Worm (Caenorhabditis elegans) whole organism, L2 larva: ENCODE results near the gene F31E8.4.
"Not testable (repeated sequence)": the region's sequence is repeated elsewhere in the genome, so short reads cannot be mapped to it uniquely, and the experiment has no call there.

Experiments
- C34F6.9 ChIP-seq: fragments of 150-350 bp; optimal IDR thresholded peaks from 2 replicates; lab custom pipeline; 2014; ENCODE audit warnings: missing biosample characterization, missing genetic modification characterization
- F13H6.1 ChIP-seq: sonication (generic microtip); optimal IDR thresholded peaks from 2 replicates; lab custom pipeline; 2016; ENCODE audit warnings: missing genetic modification characterization, missing compliant biosample characterization
- R02D3.7 ChIP-seq: fragments of 150-350 bp; optimal IDR thresholded peaks from 2 replicates; lab custom pipeline; 2014; ENCODE audit warnings: missing biosample characterization, missing genetic modification characterization
- Y55F3AM.14 ChIP-seq: fragments of 200-800 bp; sonication (Bioruptor generic); optimal IDR thresholded peaks from 2 replicates; lab custom pipeline; 2018; ENCODE audit warnings: mild to moderate bottlenecking, missing genetic modification characterization, missing compliant biosample characterization
- ZK546.5 ChIP-seq: sonication (generic microtip); optimal IDR thresholded peaks from 2 replicates; lab custom pipeline; 2017; ENCODE audit warnings: missing biosample characterization, missing genetic modification characterization
- alr-1 ChIP-seq: fragments of 150-350 bp; optimal IDR thresholded peaks from 2 replicates; lab custom pipeline; 2014; ENCODE audit warnings: missing biosample characterization, missing genetic modification characterization
- aly-2 ChIP-seq: fragments of 150-350 bp; optimal IDR thresholded peaks from 2 replicates; lab custom pipeline; 2014; ENCODE audit warnings: missing biosample characterization, missing genetic modification characterization
- ama-1 ChIP-seq: fragments of 150-350 bp; optimal IDR thresholded peaks from 2 replicates; lab custom pipeline; 2018; ENCODE audit warnings: inconsistent platforms
- blmp-1 ChIP-seq: sonication (generic microtip); optimal IDR thresholded peaks from 2 replicates; lab custom pipeline; 2017; ENCODE audit warnings: missing genetic modification characterization, mild to moderate bottlenecking, missing compliant biosample characterization, antibody characterized with exemption, moderate library complexity; ENCODE audit not compliant: insufficient read depth
- ceh-16 ChIP-seq: fragments of 150-350 bp; optimal IDR thresholded peaks from 2 replicates; lab custom pipeline; 2014; ENCODE audit warnings: missing biosample characterization, missing genetic modification characterization
- ceh-82 ChIP-seq: fragments of 150-350 bp; optimal IDR thresholded peaks from 2 replicates; lab custom pipeline; 2014; ENCODE audit warnings: missing biosample characterization, missing genetic modification characterization
- crh-2 ChIP-seq: sonication (generic microtip); optimal IDR thresholded peaks from 2 replicates; lab custom pipeline; 2017; ENCODE audit warnings: missing biosample characterization, missing genetic modification characterization
- elt-3 ChIP-seq: sonication (generic microtip); optimal IDR thresholded peaks from 2 replicates; lab custom pipeline; 2017; ENCODE audit warnings: missing biosample characterization, missing genetic modification characterization
- fos-1 ChIP-seq: fragments of 150-350 bp; optimal IDR thresholded peaks from 2 replicates; lab custom pipeline; 2014; ENCODE audit warnings: missing biosample characterization, missing genetic modification characterization
- gmeb-1 ChIP-seq: fragments of 150-350 bp; optimal IDR thresholded peaks from 2 replicates; lab custom pipeline; 2014; ENCODE audit warnings: missing biosample characterization, missing genetic modification characterization
- lin-11 ChIP-seq: fragments of 150-350 bp; sonication (generic microtip); optimal IDR thresholded peaks from 2 replicates; lab custom pipeline; 2014; ENCODE audit warnings: missing biosample characterization, missing genetic modification characterization, inconsistent platforms, mixed read lengths
- lin-13 ChIP-seq: fragments of 150-350 bp; optimal IDR thresholded peaks from 2 replicates; lab custom pipeline; 2014; ENCODE audit warnings: missing biosample characterization, missing genetic modification reagents, missing genetic modification characterization
- lsy-2 ChIP-seq, 2 experiments: fragments of 150-350 bp in 1 of 2; sonication (generic microtip) in 1 of 2; optimal IDR thresholded peaks; 2 replicates each; lab custom pipeline; 2014 to 2017; ENCODE audit warnings: missing biosample characterization in 2 of 2, missing genetic modification characterization in 2 of 2
- mbf-1 ChIP-seq: sonication (generic microtip); optimal IDR thresholded peaks from 2 replicates; lab custom pipeline; 2017; ENCODE audit warnings: missing biosample characterization, missing genetic modification characterization
- mdl-1 ChIP-seq, 2 experiments: fragments of 150-350 bp in 1 of 2; sonication (generic microtip) in 1 of 2; optimal IDR thresholded peaks; 2 replicates each; lab custom pipeline; 2017; ENCODE audit warnings: missing biosample characterization in 2 of 2, missing genetic modification characterization in 2 of 2
- nhr-11 ChIP-seq: fragments of 150-350 bp; optimal IDR thresholded peaks from 2 replicates; lab custom pipeline; 2014; ENCODE audit warnings: missing biosample characterization, missing genetic modification characterization
- nhr-129 ChIP-seq: fragments of 150-350 bp; optimal IDR thresholded peaks from 2 replicates; lab custom pipeline; 2014; ENCODE audit warnings: missing biosample characterization, missing genetic modification characterization
- nhr-21 ChIP-seq: fragments of 150-350 bp; optimal IDR thresholded peaks from 2 replicates; lab custom pipeline; 2014; ENCODE audit warnings: missing biosample characterization, missing genetic modification characterization
- nhr-23 ChIP-seq: fragments of 150-350 bp; optimal IDR thresholded peaks from 2 replicates; lab custom pipeline; 2014; ENCODE audit warnings: missing biosample characterization, missing genetic modification reagents, missing genetic modification characterization
- nhr-25 ChIP-seq: fragments of 150-350 bp; sonication (generic microtip); optimal IDR thresholded peaks from 3 replicates; lab custom pipeline; 2014; ENCODE audit warnings: missing biosample characterization, missing genetic modification characterization
- nhr-6 ChIP-seq: fragments of 150-350 bp; optimal IDR thresholded peaks from 2 replicates; lab custom pipeline; 2014; ENCODE audit warnings: missing biosample characterization, missing genetic modification characterization
- peb-1 ChIP-seq: fragments of 150-350 bp; optimal IDR thresholded peaks from 2 replicates; lab custom pipeline; 2014; ENCODE audit warnings: missing biosample characterization, missing genetic modification characterization
- skn-1 ChIP-seq: sonication (generic microtip); optimal IDR thresholded peaks from 2 replicates; lab custom pipeline; 2017; ENCODE audit warnings: missing biosample characterization, missing genetic modification characterization
- sma-3 ChIP-seq: sonication (generic microtip); optimal IDR thresholded peaks from 2 replicates; lab custom pipeline; 2016; ENCODE audit warnings: missing genetic modification reagents, missing genetic modification characterization, missing compliant biosample characterization
- sma-9 ChIP-seq, 2 experiments: fragments of 150-350 bp in 1 of 2; sonication (generic microtip) in 1 of 2; optimal IDR thresholded peaks; 2 replicates each; lab custom pipeline; 2014 to 2016; ENCODE audit warnings: missing genetic modification characterization in 2 of 2, mild to moderate bottlenecking in 1 of 2, missing biosample characterization in 1 of 2, missing compliant biosample characterization in 1 of 2, missing genetic modification reagents in 1 of 2, moderate library complexity in 1 of 2
- snpc-4 ChIP-seq: fragments of 150-350 bp; optimal IDR thresholded peaks from 2 replicates; lab custom pipeline; 2014; ENCODE audit warnings: missing biosample characterization, missing genetic modification characterization
- unc-39 ChIP-seq: fragments of 150-350 bp; optimal IDR thresholded peaks from 2 replicates; lab custom pipeline; 2014; ENCODE audit warnings: missing biosample characterization, missing genetic modification characterization
- unc-55 ChIP-seq: fragments of 150-350 bp; sonication (generic microtip); optimal IDR thresholded peaks from 3 replicates; lab custom pipeline; 2014; ENCODE audit warnings: missing biosample characterization, missing genetic modification reagents, missing genetic modification characterization
- ztf-4 ChIP-seq: fragments of 150-350 bp; optimal IDR thresholded peaks from 2 replicates; lab custom pipeline; 2014; ENCODE audit warnings: missing biosample characterization, missing genetic modification characterization

Gene F31E8.4

ce11 chrII:6781231-6781630, 18.7 kb downstream of the F31E8.4 start:
- TF ChIP-seq fos-1 (tag; lab: Kevin White, UChicago) = peak; percentile 64
- TF ChIP-seq skn-1 (tag; lab: Kevin White, UChicago) = no peak
- no peak for TF ChIP-seq ceh-82 (tag; lab: Kevin White, UChicago)
- no peak for TF ChIP-seq ceh-16

- TF ChIP-seq R02D3.7 (tag; lab: Kevin White, UChicago) (no peak), peb-1 (tag; lab: Kevin White, UChicago) (no peak), fos-1 (tag; lab: Kevin White, UChicago) (no peak), aly-2 (tag; lab: Kevin White, UChicago) (no peak), alr-1 (tag; lab: Kevin White, UChicago) (no peak), nhr-25 (tag; lab: Kevin White, UChicago) (no peak), blmp-1 (tag; lab: Kevin White, UChicago) (no peak), mdl-1 (tag; optimal IDR thresholded peaks at IDR 0.05; lab: Kevin White, UChicago) (no peak), gmeb-1 (tag; lab: Kevin White, UChicago) (no peak), sma-3 (GFP tag; lab: Kevin White, UChicago) (no peak), sma-9 (GFP tag; optimal IDR thresholded peaks at IDR 0.05; lab: Kevin White, UChicago) (no peak), sma-9 (tag; optimal IDR thresholded peaks at IDR 0.05; lab: Kevin White, UChicago) (no peak), nhr-6 (tag; lab: Kevin White, UChicago) (no peak), snpc-4 (tag; lab: Kevin White, UChicago) (no peak), nhr-23 (tag; lab: Kevin White, UChicago) (no peak), ama-1 (lab: Kevin White, UChicago) (no peak)
Observed at ce11 chrII:6779104-6779503, 20.9 kb downstream of the F31E8.4 start, which contains the start of gene T13C2.7. T13C2.7 (plus strand) TSS chrII:6779404.

DNA sequence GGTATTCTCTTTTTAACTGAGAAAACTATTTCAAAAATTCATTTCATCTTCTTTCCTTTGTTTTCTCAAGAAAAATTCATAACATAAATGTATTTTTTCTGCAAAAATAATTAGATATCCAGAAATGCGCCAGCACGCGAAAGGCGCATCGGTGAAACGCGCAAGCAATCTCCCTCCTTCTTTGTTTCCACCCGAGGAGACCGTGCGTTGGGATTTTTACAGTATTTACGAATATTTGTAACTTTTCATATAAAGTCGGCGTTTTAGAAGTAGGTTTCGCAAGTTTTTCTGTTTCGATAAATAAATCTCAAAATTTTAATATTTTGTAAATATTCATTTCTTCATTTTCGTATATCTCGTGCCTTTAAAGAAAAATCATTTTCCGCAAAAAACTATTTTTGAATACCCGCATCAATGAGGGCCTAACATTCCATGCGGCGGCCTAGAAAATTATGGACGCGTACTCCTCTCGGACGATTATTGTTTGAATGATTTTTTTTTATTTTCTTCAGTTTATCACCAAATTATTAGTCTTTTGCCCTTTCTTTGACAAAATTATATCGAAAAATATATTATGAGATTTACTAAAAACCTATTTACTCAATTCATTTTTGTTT, 23.4 kb downstream of the F31E8.4 start, which contains the start of gene ssup-72:
Gene ssup-72 (plus strand): TSS at position 181 of the 617 bp plus-strand sequence.
- TF ChIP-seq nhr-21 (tag; lab: Kevin White, UChicago) = peak; percentile 56
- TF ChIP-seq sma-3 (GFP tag; lab: Kevin White, UChicago) = peak; percentile 77
- no peak for TF ChIP-seq unc-39 (tag; lab: Kevin White, UChicago)
- peak; percentile 58 for TF ChIP-seq crh-2 (tag; lab: Kevin White, UChicago)
- TF ChIP-seq fos-1 (tag; lab: Kevin White, UChicago) = peak; percentile 26
- no peak for TF ChIP-seq elt-3 (tag; lab: Kevin White, UChicago)
- peak; percentile 73 for TF ChIP-seq F13H6.1 (tag; lab: Kevin White, UChicago)
- peak; percentile 75 for TF ChIP-seq C34F6.9 (tag; lab: Kevin White, UChicago)
- TF ChIP-seq lin-13 (GFP tag; lab: Kevin White, UChicago) = peak; percentile 57
- peak; percentile 75 for TF ChIP-seq sma-9 (GFP tag; optimal IDR thresholded peaks at IDR 0.05; lab: Kevin White, UChicago)
- no peak for TF ChIP-seq sma-9 (tag; optimal IDR thresholded peaks at IDR 0.05; lab: Kevin White, UChicago)
- TF ChIP-seq nhr-129 (tag; lab: Kevin White, UChicago) = peak; percentile 37
- no peak for TF ChIP-seq ZK546.5
- no peak for TF ChIP-seq nhr-11 (tag; lab: Kevin White, UChicago)
- peak; percentile 73 for TF ChIP-seq unc-55 (GFP tag; lab: Kevin White, UChicago)
- no peak for TF ChIP-seq Y55F3AM.14 (GFP tag; lab: Kevin White, UChicago)
- peak; percentile 17 for TF ChIP-seq nhr-6 (tag; lab: Kevin White, UChicago)
- peak; percentile 7 for TF ChIP-seq ztf-4 (tag; lab: Kevin White, UChicago)
- peak; percentile 84 for TF ChIP-seq gmeb-1 (tag; lab: Kevin White, UChicago)
- no peak for TF ChIP-seq nhr-23 (tag; lab: Kevin White, UChicago)
- peak in 1 of 2 experiments; percentile 85 for TF ChIP-seq lsy-2 (tag; optimal IDR thresholded peaks at IDR 0.05; lab: Kevin White, UChicago)
- no peak for TF ChIP-seq lin-11 (tag; lab: Kevin White, UChicago)

ce11 chrII:6775076-6775475, 24.9 kb downstream of the F31E8.4 start, which contains the start of gene agr-1:
agr-1 (minus strand) TSS chrII:6775176.
- TF ChIP-seq mbf-1 (tag; lab: Kevin White, UChicago); mdl-1 (tag; optimal IDR thresholded peaks at IDR 0.05; lab: Kevin White, UChicago); Y55F3AM.14 (GFP tag; lab: Kevin White, UChicago): not testable (repeated sequence)
- TF ChIP-seq, all 48 proteins: peak for 0; not testable (repeated sequence) for 48
